Fruit fly (Drosophila melanogaster) S2 (cell line): Measurements from ENCODE around the gene CG15254.

Experiments used
- CG8478 ChIP-seq: fragments of >200 bp; optimal IDR thresholded peaks from 2 replicates; lab custom pipeline; 2018
- CTCF ChIP-seq, 2 experiments: fragments of >200 bp; optimal IDR thresholded peaks; 2 replicates each; lab custom pipeline; 2018

DNA sequence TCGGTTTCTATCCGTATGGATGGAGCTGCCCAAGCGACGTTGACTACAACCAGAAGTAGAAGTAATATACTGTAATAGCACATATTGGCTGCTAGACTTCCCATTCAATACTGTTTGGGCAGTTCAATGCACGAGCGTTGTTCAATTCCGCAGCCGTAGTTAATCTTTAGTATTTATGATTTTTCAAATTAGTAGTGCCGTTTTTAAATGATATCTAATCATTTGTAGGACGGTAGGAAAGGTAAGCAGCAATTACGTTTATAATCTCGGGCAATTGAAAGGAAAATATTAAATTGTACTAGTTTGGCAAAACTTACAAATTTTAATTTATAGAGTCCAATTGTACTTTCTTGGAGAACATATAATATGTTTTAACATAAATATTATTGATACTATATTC, 1.6 kb upstream of the CG15254 start, which contains the start of gene CG15253:
- TF ChIP-seq CTCF (optimal IDR thresholded peaks at IDR 0.05; lab: Kevin White, UChicago) (no peak), CG8478 (lab: Kevin White, UChicago) (no peak)
